Worm (Caenorhabditis elegans) whole organism, late embryonic: ENCODE data around the gene csn-5.

ENCODE experiments used
- C08G9.2 ChIP-seq: sonication (generic microtip); optimal IDR thresholded peaks from 2 replicates; lab custom pipeline; 2016; ENCODE audit warnings: mild to moderate bottlenecking, missing genetic modification characterization, moderate library complexity, missing compliant biosample characterization
- C38D4.7 ChIP-seq: fragments of 200-800 bp; sonication (Bioruptor generic); optimal IDR thresholded peaks from 2 replicates; lab custom pipeline; 2018; ENCODE audit warnings: mild to moderate bottlenecking, missing genetic modification characterization, moderate library complexity, missing compliant biosample characterization
- K02D7.2 ChIP-seq: sonication (generic microtip); optimal IDR thresholded peaks from 2 replicates; lab custom pipeline; 2017; ENCODE audit warnings: mild to moderate bottlenecking, missing genetic modification characterization, missing compliant biosample characterization
- K09A11.1 ChIP-seq: sonication (generic microtip); optimal IDR thresholded peaks from 2 replicates; lab custom pipeline; 2017; ENCODE audit warnings: antibody characterized with exemption, mild to moderate bottlenecking, missing genetic modification characterization, missing compliant biosample characterization; ENCODE audit not compliant: insufficient read depth
- T23F11.4 ChIP-seq: fragments of 200-800 bp; sonication (Bioruptor generic); optimal IDR thresholded peaks from 2 replicates; lab custom pipeline; 2018; ENCODE audit warnings: mild to moderate bottlenecking, missing genetic modification characterization, missing compliant biosample characterization
- Y22D7AL.16 ChIP-seq: sonication (generic microtip); optimal IDR thresholded peaks from 2 replicates; lab custom pipeline; 2016; ENCODE audit warnings: missing genetic modification characterization, missing compliant biosample characterization
- ahr-1 ChIP-seq: sonication (generic microtip); optimal IDR thresholded peaks from 2 replicates; lab custom pipeline; 2016; ENCODE audit warnings: missing genetic modification characterization, missing compliant biosample characterization
- ceh-18 ChIP-seq: sonication (generic microtip); optimal IDR thresholded peaks from 2 replicates; lab custom pipeline; 2016; ENCODE audit warnings: missing genetic modification characterization, missing compliant biosample characterization
- ceh-2 ChIP-seq: sonication (generic microtip); optimal IDR thresholded peaks from 2 replicates; lab custom pipeline; 2016; ENCODE audit warnings: missing genotype, missing genetic modification characterization, missing compliant biosample characterization
- ceh-22 ChIP-seq: sonication (generic microtip); optimal IDR thresholded peaks from 2 replicates; lab custom pipeline; 2017; ENCODE audit warnings: missing biosample characterization, missing genetic modification characterization
- ceh-24 ChIP-seq: sonication (generic microtip); optimal IDR thresholded peaks from 2 replicates; lab custom pipeline; 2016; ENCODE audit warnings: mild to moderate bottlenecking, missing genetic modification characterization, missing compliant biosample characterization
- ceh-30 ChIP-seq: fragments of 150-350 bp; optimal IDR thresholded peaks from 2 replicates; lab custom pipeline; 2014; ENCODE audit warnings: missing biosample characterization, missing genetic modification characterization
- ceh-31 ChIP-seq: sonication (generic microtip); optimal IDR thresholded peaks from 2 replicates; lab custom pipeline; 2016; ENCODE audit warnings: missing genetic modification characterization, missing compliant biosample characterization
- ceh-34 ChIP-seq: sonication (generic microtip); optimal IDR thresholded peaks from 2 replicates; lab custom pipeline; 2016; ENCODE audit warnings: mild to moderate bottlenecking, missing genetic modification characterization, missing compliant biosample characterization
- ceh-9 ChIP-seq: sonication (generic microtip); optimal IDR thresholded peaks from 2 replicates; lab custom pipeline; 2016; ENCODE audit warnings: mild to moderate bottlenecking, missing genetic modification characterization, inconsistent platforms, missing compliant biosample characterization
- dmd-4 ChIP-seq: sonication (generic microtip); optimal IDR thresholded peaks from 2 replicates; lab custom pipeline; 2016; ENCODE audit warnings: borderline replicate concordance, missing genetic modification characterization, missing compliant biosample characterization
- dve-1 ChIP-seq: sonication (generic microtip); optimal IDR thresholded peaks from 2 replicates; lab custom pipeline; 2017; ENCODE audit warnings: antibody characterized with exemption, mild to moderate bottlenecking, missing genetic modification characterization, missing compliant biosample characterization
- elt-4 ChIP-seq: sonication (generic microtip); optimal IDR thresholded peaks from 2 replicates; lab custom pipeline; 2016; ENCODE audit warnings: missing genetic modification characterization, missing compliant biosample characterization
- ets-4 ChIP-seq: sonication (generic microtip); optimal IDR thresholded peaks from 2 replicates; lab custom pipeline; 2016; ENCODE audit warnings: missing genetic modification characterization, missing compliant biosample characterization
- fax-1 ChIP-seq: sonication (generic microtip); optimal IDR thresholded peaks from 2 replicates; lab custom pipeline; 2016; ENCODE audit warnings: missing genotype, missing genetic modification characterization, missing compliant biosample characterization
- fkh-10 ChIP-seq: fragments of 150-350 bp; optimal IDR thresholded peaks from 2 replicates; lab custom pipeline; 2014; ENCODE audit warnings: missing biosample characterization, missing genetic modification reagents, missing genetic modification characterization
- fkh-6 ChIP-seq: sonication (generic microtip); optimal IDR thresholded peaks from 2 replicates; lab custom pipeline; 2016; ENCODE audit warnings: missing genetic modification characterization, missing compliant biosample characterization
- gmeb-2 ChIP-seq: sonication (generic microtip); optimal IDR thresholded peaks from 2 replicates; lab custom pipeline; 2016; ENCODE audit warnings: missing genetic modification characterization, inconsistent platforms, missing compliant biosample characterization
- hlh-13 ChIP-seq: fragments of 200-800 bp; sonication (Bioruptor generic); optimal IDR thresholded peaks from 2 replicates; lab custom pipeline; 2018; ENCODE audit warnings: mild to moderate bottlenecking, missing genetic modification characterization, missing compliant biosample characterization
- hlh-30 ChIP-seq: sonication (generic microtip); optimal IDR thresholded peaks from 2 replicates; lab custom pipeline; 2017; ENCODE audit warnings: antibody characterized with exemption, missing genetic modification characterization, missing compliant biosample characterization; ENCODE audit not compliant: insufficient read depth
- hlh-6 ChIP-seq: sonication (generic microtip); optimal IDR thresholded peaks from 2 replicates; lab custom pipeline; 2016; ENCODE audit warnings: missing genotype, missing genetic modification characterization, missing compliant biosample characterization
- hlh-8 ChIP-seq: sonication (generic microtip); optimal IDR thresholded peaks from 2 replicates; lab custom pipeline; 2016; ENCODE audit warnings: missing genotype, missing genetic modification characterization, missing compliant biosample characterization
- madf-2 ChIP-seq: sonication (generic microtip); optimal IDR thresholded peaks from 2 replicates; lab custom pipeline; 2017; ENCODE audit warnings: missing genetic modification characterization, missing compliant biosample characterization
- nfya-1 ChIP-seq: sonication (generic microtip); optimal IDR thresholded peaks from 2 replicates; lab custom pipeline; 2017; ENCODE audit warnings: missing genetic modification characterization, mild to moderate bottlenecking, missing compliant biosample characterization, antibody characterized with exemption, moderate library complexity
- nhr-11 ChIP-seq: fragments of 150-350 bp; optimal IDR thresholded peaks from 2 replicates; lab custom pipeline; 2014; ENCODE audit warnings: missing biosample characterization, missing genetic modification characterization
- nhr-232 ChIP-seq: sonication (generic microtip); optimal IDR thresholded peaks from 2 replicates; lab custom pipeline; 2016; ENCODE audit warnings: missing genetic modification characterization, missing compliant biosample characterization
- npax-4 ChIP-seq: sonication (generic microtip); optimal IDR thresholded peaks from 2 replicates; lab custom pipeline; 2016; ENCODE audit warnings: missing genetic modification characterization, missing compliant biosample characterization
- pha-4 ChIP-seq: fragments of 150-350 bp; optimal IDR thresholded peaks from 2 replicates; lab custom pipeline; 2018; ENCODE audit warnings: missing biosample characterization, missing genetic modification reagents, missing genetic modification characterization
- pros-1 ChIP-seq: fragments of 150-350 bp; optimal IDR thresholded peaks from 2 replicates; lab custom pipeline; 2014; ENCODE audit warnings: missing biosample characterization, missing genetic modification reagents, missing genetic modification characterization
- ref-2 ChIP-seq: sonication (generic microtip); optimal IDR thresholded peaks from 2 replicates; lab custom pipeline; 2016; ENCODE audit warnings: missing genetic modification characterization, missing compliant biosample characterization
- tbx-2 ChIP-seq: sonication (generic microtip); optimal IDR thresholded peaks from 2 replicates; lab custom pipeline; 2016; ENCODE audit warnings: missing genetic modification characterization, missing compliant biosample characterization
- tbx-7 ChIP-seq: sonication (generic microtip); optimal IDR thresholded peaks from 2 replicates; lab custom pipeline; 2016; ENCODE audit warnings: missing genotype, missing genetic modification characterization, missing compliant biosample characterization
- unc-3 ChIP-seq, 2 experiments: fragments of 200-800 bp in 1 of 2; sonication (Bioruptor generic) in 1 of 2; sonication (generic microtip) in 1 of 2; conservative IDR thresholded peaks in 1 of 2; optimal IDR thresholded peaks in 1 of 2; 2 replicates each; pipeline versions ENCODE4 v1.3.6 to Lab custom; 2016 to 2022; ENCODE audit warnings: missing compliant biosample characterization in 2 of 2, missing genetic modification characterization in 2 of 2, missing genetic modification reagents in 1 of 2
- unc-42 ChIP-seq: sonication (generic microtip); optimal IDR thresholded peaks from 2 replicates; lab custom pipeline; 2016; ENCODE audit warnings: missing genotype, missing genetic modification characterization, missing compliant biosample characterization
- unc-86 ChIP-seq: sonication (generic microtip); optimal IDR thresholded peaks from 2 replicates; lab custom pipeline; 2016; ENCODE audit warnings: missing genetic modification characterization, missing compliant biosample characterization
- zip-5 ChIP-seq: sonication (generic microtip); optimal IDR thresholded peaks from 2 replicates; lab custom pipeline; 2016; ENCODE audit warnings: missing genetic modification characterization, missing compliant biosample characterization

The csn-5 gene

ce11 chrIV:5623718-5624117, 25.6 kb upstream of the csn-5 start, which contains the start of gene srsx-15:
srsx-15 (minus strand) TSS chrIV:5623818.
- no peak for TF ChIP-seq unc-86 (tag; lab: Kevin White, UChicago)
- no peak for TF ChIP-seq tbx-7 (tag; lab: Kevin White, UChicago)
- TF ChIP-seq K09A11.1 = no peak
- TF ChIP-seq dve-1 (tag; lab: Kevin White, UChicago) = no peak
- no peak for TF ChIP-seq fkh-6 (tag; lab: Kevin White, UChicago)
- TF ChIP-seq hlh-30 = no peak
- no peak for TF ChIP-seq C38D4.7
- TF ChIP-seq K02D7.2 (tag; lab: Kevin White, UChicago) = no peak

ce11 chrIV:5627056-5627455, 22.3 kb upstream of the csn-5 start, which contains the start of gene srsx-14:
srsx-14 (minus strand) TSS chrIV:5627156.
- TF ChIP-seq K09A11.1 (no peak), zip-5 (tag; lab: Kevin White, UChicago) (no peak), ceh-22 (tag; lab: Kevin White, UChicago) (no peak), tbx-2 (tag; lab: Kevin White, UChicago) (no peak), nhr-11 (tag; lab: Kevin White, UChicago) (no peak), elt-4 (tag; lab: Kevin White, UChicago) (no peak), hlh-30 (no peak), ceh-2 (tag; lab: Kevin White, UChicago) (no peak), unc-3 (GFP tag; conservative IDR thresholded peaks at IDR 0.05; lab: Robert Waterston, UW) (no peak), unc-3 (tag; optimal IDR thresholded peaks at IDR 0.05; lab: Kevin White, UChicago) (no peak), unc-42 (tag; lab: Kevin White, UChicago) (no peak), T23F11.4 (GFP tag; lab: Kevin White, UChicago) (no peak)
- TF ChIP-seq, all 69 proteins: peak for 0

ce11 chrIV:5630156-5630555, 19.2 kb upstream of the csn-5 start, which contains the start of gene srd-12:
srd-12 (minus strand) TSS chrIV:5630256.
- TF ChIP-seq ceh-9 (no peak), nhr-11 (tag; lab: Kevin White, UChicago) (no peak), ceh-18 (tag; lab: Kevin White, UChicago) (no peak), nfya-1 (tag; lab: Kevin White, UChicago) (no peak), Y22D7AL.16 (tag; lab: Kevin White, UChicago) (no peak), pha-4 (tag; lab: Kevin White, UChicago) (no peak), zip-5 (tag; lab: Kevin White, UChicago) (no peak), nhr-232 (tag; lab: Kevin White, UChicago) (no peak), dmd-4 (no peak), ahr-1 (tag; lab: Kevin White, UChicago) (no peak), T23F11.4 (GFP tag; lab: Kevin White, UChicago) (no peak)

ce11 chrIV:5631628-5632027, 17.7 kb upstream of the csn-5 start, which contains the start of gene ttbk-8.2:
ttbk-8.2 (plus strand) TSS chrIV:5631928.
- no peak for TF ChIP-seq gmeb-2 (tag; lab: Kevin White, UChicago)
- TF ChIP-seq ceh-24 (tag; lab: Kevin White, UChicago) = no peak
- no peak for TF ChIP-seq ref-2
- no peak for TF ChIP-seq hlh-30
- TF ChIP-seq pros-1 = no peak
- no peak for TF ChIP-seq unc-42 (tag; lab: Kevin White, UChicago)
- TF ChIP-seq ceh-2 (tag; lab: Kevin White, UChicago) = no peak
- no peak for TF ChIP-seq ets-4 (tag; lab: Kevin White, UChicago)
- no peak for TF ChIP-seq hlh-13 (GFP tag; lab: Kevin White, UChicago)
- TF ChIP-seq dve-1 (tag; lab: Kevin White, UChicago) = no peak
- TF ChIP-seq npax-4 (tag; lab: Kevin White, UChicago) = no peak
- no peak for TF ChIP-seq ahr-1 (tag; lab: Kevin White, UChicago)

- TF ChIP-seq unc-86 (tag; lab: Kevin White, UChicago) = no peak
- no peak for TF ChIP-seq fax-1 (tag; lab: Kevin White, UChicago)
- no peak for TF ChIP-seq ceh-9
- TF ChIP-seq hlh-13 (GFP tag; lab: Kevin White, UChicago) = no peak
- TF ChIP-seq ceh-24 (tag; lab: Kevin White, UChicago) = no peak
- no peak for TF ChIP-seq zip-5 (tag; lab: Kevin White, UChicago)
- TF ChIP-seq nhr-232 (tag; lab: Kevin White, UChicago) = no peak
- no peak for TF ChIP-seq C08G9.2 (tag; lab: Kevin White, UChicago)
- TF ChIP-seq ceh-30 (tag; lab: Kevin White, UChicago) = no peak
- TF ChIP-seq hlh-8 (tag; lab: Kevin White, UChicago) = no peak
- no peak for TF ChIP-seq ceh-34
- TF ChIP-seq hlh-6 (tag; lab: Kevin White, UChicago) = no peak
- TF ChIP-seq ceh-31 (tag; lab: Kevin White, UChicago) = no peak
- no peak for TF ChIP-seq tbx-7 (tag; lab: Kevin White, UChicago)
- no peak for TF ChIP-seq fkh-10 (GFP tag; lab: Kevin White, UChicago)
- no peak for TF ChIP-seq madf-2 (tag; lab: Kevin White, UChicago)
These were observed 16.8 kb upstream of the csn-5 start for ce11 chrIV:5632536-5632935.
